Fruit fly (Drosophila melanogaster) whole organism, embryonic: ENCODE measurements around the gene CG15865.

Experiments used
- CG42726 ChIP-seq: fragments of 200-800 bp; sonication (Bioruptor generic); IDR thresholded peaks from 2 replicates; pipeline ENCODE4 v1.3.6; 2022; ENCODE audit warnings: missing biosample characterization, missing genetic modification characterization; ENCODE audit not compliant: partially characterized antibody
- az2 ChIP-seq: fragments of 200-800 bp; sonication (Bioruptor generic); optimal IDR thresholded peaks from 3 replicates; lab custom pipeline; 2016; ENCODE audit warnings: missing biosample characterization, missing genetic modification characterization

DNA sequence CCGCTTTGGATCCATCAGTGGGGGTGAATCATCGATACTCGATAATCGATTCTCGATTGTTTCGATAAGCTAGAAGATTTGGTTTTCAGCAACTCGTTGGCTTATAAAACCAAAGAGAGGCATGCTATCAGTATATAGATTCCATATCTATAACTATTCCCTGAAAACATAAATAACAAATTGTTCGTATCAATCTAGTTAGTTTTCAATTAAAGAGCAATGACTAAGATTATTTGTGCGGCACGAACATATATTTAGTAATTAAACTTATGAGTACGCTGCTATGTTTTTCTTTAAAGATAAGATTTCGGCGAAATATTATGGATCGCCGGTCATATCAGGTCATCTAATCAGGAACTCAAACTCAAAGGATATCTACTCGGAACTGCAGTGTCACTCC, 10.3 kb upstream of the CG15865 start:
- TF ChIP-seq CG42726 (GFP tag; lab: Robert Waterston, UW) (no peak), az2 (GFP tag; lab: Kevin White, UChicago) (no peak)
